Fruit fly (Drosophila melanogaster): ENCODE data around the gene Cpr97Eb.

dm6 chr3R:27133992-27134391 lies 43.1 kb upstream of the Cpr97Eb start:
- TF ChIP-seq gl (tag; optimal IDR thresholded peaks at IDR 0.05): no peak
- no peak for TF ChIP-seq Pif1A (GFP tag; optimal IDR thresholded peaks at IDR 0.05)
- no peak for TF ChIP-seq CG17806 (tag; optimal IDR thresholded peaks at IDR 0.05)
- TF ChIP-seq CG12605 (GFP tag; IDR thresholded peaks at IDR 0.05): no peak
- TF ChIP-seq CG13204 (GFP tag; optimal IDR thresholded peaks at IDR 0.05): no peak
- no peak for TF ChIP-seq CG14655 (GFP tag; optimal IDR thresholded peaks at IDR 0.05)
- no peak for TF ChIP-seq Ets98B (GFP tag; IDR thresholded peaks at IDR 0.05)
- no peak for TF ChIP-seq EcR (GFP tag; optimal IDR thresholded peaks at IDR 0.05)
- no peak for TF ChIP-seq CG4496 (GFP tag; IDR thresholded peaks at IDR 0.05)
- TF ChIP-seq Snoo (tag; optimal IDR thresholded peaks at IDR 0.05): no peak
